Fruit fly (Drosophila melanogaster): Measurements from ENCODE around the gene Dd.

Dd gene

dm6 chrX:21339476-21339931, 15.7 kb upstream of the Dd start, which contains the start of the genes tty and fliI (continued):
- no peak for TF ChIP-seq sna (GFP tag; IDR thresholded peaks at IDR 0.05; ENCODE audit: partially characterized antibody)
- no peak for TF ChIP-seq CG4328 (GFP tag; optimal IDR thresholded peaks at IDR 0.05)
- TF ChIP-seq Camta (GFP tag; optimal IDR thresholded peaks at IDR 0.05), result peak; percentile 79
- no peak for TF ChIP-seq Sox100B (GFP tag; optimal IDR thresholded peaks at IDR 0.05)
- peak; percentile 26 for TF ChIP-seq CG10274 (GFP tag; optimal IDR thresholded peaks at IDR 0.05)
- peak; percentile 37 for TF ChIP-seq CG10543 (GFP tag; optimal IDR thresholded peaks at IDR 0.05)
- peak; percentile 65 for TF ChIP-seq ro (GFP tag; IDR thresholded peaks at IDR 0.05)
- peak; percentile 90 for TF ChIP-seq CG11247 (GFP tag; IDR thresholded peaks at IDR 0.05)
- peak; percentile 88 for TF ChIP-seq ara (GFP tag; IDR thresholded peaks at IDR 0.05)
- peak; percentile 72 for TF ChIP-seq Fer3 (tag; optimal IDR thresholded peaks at IDR 0.05)
- no peak for TF ChIP-seq HLH4C (GFP tag; IDR thresholded peaks at IDR 0.05; ENCODE audit: partially characterized antibody)
- no peak for TF ChIP-seq mld (GFP tag; IDR thresholded peaks at IDR 0.05; ENCODE audit: partially characterized antibody)
- TF ChIP-seq vvl (GFP tag; IDR thresholded peaks at IDR 0.05), result peak; percentile 92
- TF ChIP-seq disco-r (GFP tag; optimal IDR thresholded peaks at IDR 0.05), result peak; percentile 74
- TF ChIP-seq Dbx (GFP tag; IDR thresholded peaks at IDR 0.05), result peak; percentile 85
- TF ChIP-seq CG4424 (GFP tag; optimal IDR thresholded peaks at IDR 0.05), result peak; percentile 65
- peak; percentile 84; the same call in 2 of the 3 replicates for TF ChIP-seq CG3726 (GFP tag; IDR thresholded peaks at IDR 0.05)
- peak; percentile 89 for TF ChIP-seq Mrtf (GFP tag; IDR thresholded peaks at IDR 0.05)
- TF ChIP-seq CG3838 (GFP tag; optimal IDR thresholded peaks at IDR 0.05), result peak; percentile 43
- peak; percentile 68 for TF ChIP-seq CG13424 (tag; optimal IDR thresholded peaks at IDR 0.05)
- peak; percentile 63 for TF ChIP-seq CG3065 (GFP tag; optimal IDR thresholded peaks at IDR 0.05)
- TF ChIP-seq CG2202 (tag; optimal IDR thresholded peaks at IDR 0.05), result peak; percentile 27
- no peak for TF ChIP-seq br (optimal IDR thresholded peaks at IDR 0.05)
- TF ChIP-seq CG33557 (GFP tag; optimal IDR thresholded peaks at IDR 0.05), result no peak
- TF ChIP-seq B-H2 (GFP tag; optimal IDR thresholded peaks at IDR 0.05), result peak; percentile 39
- TF ChIP-seq usp (GFP tag; optimal IDR thresholded peaks at IDR 0.05), result no peak
- TF ChIP-seq CG14965 (GFP tag; optimal IDR thresholded peaks at IDR 0.05; ENCODE audit: borderline replicate concordance), result no peak
- TF ChIP-seq az2 (GFP tag; optimal IDR thresholded peaks at IDR 0.05), result peak; percentile 80
- peak; percentile 90 for TF ChIP-seq CG10366 (GFP tag; IDR thresholded peaks at IDR 0.05)
- TF ChIP-seq Kr (GFP tag; optimal IDR thresholded peaks at IDR 0.05), result no peak
- TF ChIP-seq pfk (GFP tag; optimal IDR thresholded peaks at IDR 0.05), result peak; percentile 33
- TF ChIP-seq NK7.1 (GFP tag; optimal IDR thresholded peaks at IDR 0.05), result peak; percentile 42
- peak; percentile 75 to 96 for TF ChIP-seq bsh (GFP tag; optimal IDR thresholded peaks at IDR 0.05)
- TF ChIP-seq Dip3 (GFP tag; optimal IDR thresholded peaks at IDR 0.05), result peak; percentile 86
- peak; percentile 56 for TF ChIP-seq Bteb2 (GFP tag; optimal IDR thresholded peaks at IDR 0.05)
- peak; percentile 71 for TF ChIP-seq emc (GFP tag; optimal IDR thresholded peaks at IDR 0.05)
- TF ChIP-seq NC2α (GFP tag; optimal IDR thresholded peaks at IDR 0.05), result peak; percentile 67
- peak; percentile 40 for TF ChIP-seq salm (tag; optimal IDR thresholded peaks at IDR 0.05)
- TF ChIP-seq CG2116 (GFP tag; optimal IDR thresholded peaks at IDR 0.05), result peak; percentile 74
- TF ChIP-seq CG6791 (GFP tag; IDR thresholded peaks at IDR 0.05; ENCODE audit: partially characterized antibody), result 0 out of 3 replicates have a peak, but pooled peaks have one; percentile 41
- peak; percentile 32; the same call in 1 of the 2 replicates for TF ChIP-seq inv (GFP tag; IDR thresholded peaks at IDR 0.05; ENCODE audit: partially characterized antibody)
- peak; percentile 41 for TF ChIP-seq amos (GFP tag; IDR thresholded peaks at IDR 0.05; ENCODE audit: partially characterized antibody)
- peak; percentile 68 for TF ChIP-seq ftz-f1 (GFP tag; optimal IDR thresholded peaks at IDR 0.05)
- TF ChIP-seq stwl (tag; optimal IDR thresholded peaks at IDR 0.05), result peak; percentile 74
- TF ChIP-seq fu2 (GFP tag; optimal IDR thresholded peaks at IDR 0.05), result peak; percentile 76
- peak; percentile 20 for TF ChIP-seq run (tag; optimal IDR thresholded peaks at IDR 0.05)
- TF ChIP-seq C15 (GFP tag; IDR thresholded peaks at IDR 0.05), result 0 out of 3 replicates have a peak, but pooled peaks have one; percentile 45
- TF ChIP-seq dmrt99B (tag; optimal IDR thresholded peaks at IDR 0.05), result peak; percentile 80
- peak; percentile 56 for TF ChIP-seq CG4282 (GFP tag; optimal IDR thresholded peaks at IDR 0.05)
- TF ChIP-seq Ptx1 (GFP tag; IDR thresholded peaks at IDR 0.05), result peak; percentile 94

Measured in whole organism, embryonic.